Fruit fly (Drosophila melanogaster) whole organism, pupa: ENCODE measurements around the gene CG10013.

Experiments
- CG10348 ChIP-seq: fragments of 200-800 bp; sonication (Bioruptor generic); IDR thresholded peaks from 2 replicates; pipeline ENCODE4 v1.3.6; 2022; ENCODE audit warnings: missing biosample characterization, missing genetic modification characterization
- CG15710 ChIP-seq: fragments of 200-800 bp; sonication (Bioruptor generic); optimal IDR thresholded peaks from 2 replicates; lab custom pipeline; 2018; ENCODE audit warnings: missing biosample characterization, mild to moderate bottlenecking, missing genetic modification characterization, moderate library complexity
- CG17806 ChIP-seq: fragments of 200-800 bp; sonication (Bioruptor generic); optimal IDR thresholded peaks from 2 replicates; lab custom pipeline; 2018; ENCODE audit warnings: missing biosample characterization, mild to moderate bottlenecking, missing genetic modification characterization, moderate library complexity
- CG34367 ChIP-seq: fragments of 200-800 bp; sonication (Bioruptor generic); optimal IDR thresholded peaks from 2 replicates; lab custom pipeline; 2018; ENCODE audit warnings: missing biosample characterization, mild to moderate bottlenecking, missing genetic modification characterization
- CG8159 ChIP-seq: fragments of 200-800 bp; sonication (Bioruptor generic); optimal IDR thresholded peaks from 3 replicates; lab custom pipeline; 2018; ENCODE audit warnings: missing biosample characterization, mild to moderate bottlenecking, missing genetic modification characterization, moderate library complexity
- CG9948 ChIP-seq: fragments of 200-800 bp; sonication (Bioruptor generic); optimal IDR thresholded peaks from 2 replicates; lab custom pipeline; 2018; ENCODE audit warnings: missing biosample characterization, mild to moderate bottlenecking, missing genetic modification characterization, moderate library complexity
- D1 ChIP-seq: fragments of 200-800 bp; sonication (Bioruptor generic); optimal IDR thresholded peaks from 2 replicates; lab custom pipeline; 2018; ENCODE audit warnings: missing biosample characterization, mild to moderate bottlenecking, missing genetic modification characterization, moderate library complexity
- EcR ChIP-seq: fragments of 200-800 bp; sonication (Bioruptor generic); optimal IDR thresholded peaks from 3 replicates; lab custom pipeline; 2019; ENCODE audit warnings: missing biosample characterization, missing genetic modification characterization, mild to moderate bottlenecking, moderate library complexity, missing genetic modification reagents
- Ets98B ChIP-seq: fragments of 200-800 bp; sonication (Bioruptor generic); IDR thresholded peaks from 2 replicates; pipeline ENCODE4 v1.3.6; 2022; ENCODE audit warnings: missing biosample characterization, missing genetic modification characterization
- Snoo ChIP-seq: fragments of 200-800 bp; sonication (Bioruptor generic); optimal IDR thresholded peaks from 3 replicates; lab custom pipeline; 2017; ENCODE audit warnings: missing biosample characterization, mild to moderate bottlenecking, missing genetic modification characterization, inconsistent platforms
- fd96Ca ChIP-seq: fragments of 200-800 bp; sonication (Bioruptor generic); IDR thresholded peaks from 3 replicates; pipeline ENCODE4 v1.3.6; 2022; ENCODE audit warnings: missing biosample characterization, missing genetic modification characterization
- gl ChIP-seq: fragments of 200-800 bp; sonication (Bioruptor generic); optimal IDR thresholded peaks from 2 replicates; lab custom pipeline; 2018; ENCODE audit warnings: missing biosample characterization, mild to moderate bottlenecking, missing genetic modification characterization
- rn ChIP-seq: fragments of 200-800 bp; sonication (Bioruptor generic); IDR thresholded peaks from 2 replicates; pipeline ENCODE4 v1.3.6; 2022; ENCODE audit warnings: missing biosample characterization, missing genetic modification characterization

- TF ChIP-seq gl (tag; lab: Kevin White, UChicago) = no peak
- TF ChIP-seq Snoo (tag; lab: Kevin White, UChicago) = no peak
- TF ChIP-seq CG8159 (tag; lab: Kevin White, UChicago) = no peak
- no peak for TF ChIP-seq rn (GFP tag; lab: Robert Waterston, UW)
- no peak for TF ChIP-seq D1 (tag; lab: Kevin White, UChicago)
- TF ChIP-seq fd96Ca (GFP tag; lab: Robert Waterston, UW) = no peak
- no peak for TF ChIP-seq CG15710 (tag; lab: Kevin White, UChicago)
- no peak for TF ChIP-seq CG9948 (tag; lab: Kevin White, UChicago)
- TF ChIP-seq CG34367 (tag; lab: Kevin White, UChicago) = no peak
- TF ChIP-seq EcR (GFP tag; lab: Kevin White, UChicago) = no peak
- TF ChIP-seq CG10348 = no peak
- no peak for TF ChIP-seq CG17806
- TF ChIP-seq Ets98B (GFP tag; lab: Robert Waterston, UW) = no peak
Observed at dm6 chr3R:12361962-12362497, 38.7 kb downstream of the CG10013 start.
